Worm (Caenorhabditis elegans) whole organism, L1 larva: ENCODE results near the gene W06D11.1.

Experiments used
- C04F5.9 ChIP-seq: sonication (generic microtip); optimal IDR thresholded peaks from 2 replicates; lab custom pipeline; 2016; ENCODE audit warnings: missing genetic modification characterization, missing compliant biosample characterization
- ama-1 ChIP-seq: fragments of 150-350 bp; optimal IDR thresholded peaks from 2 replicates; lab custom pipeline; 2014
- ceh-8 ChIP-seq: fragments of 200-800 bp; sonication (Bioruptor generic); optimal IDR thresholded peaks from 2 replicates; lab custom pipeline; 2018; ENCODE audit warnings: mild to moderate bottlenecking, missing genetic modification characterization, moderate library complexity, missing compliant biosample characterization
- ceh-88 ChIP-seq: fragments of 200-800 bp; sonication (Bioruptor generic); IDR thresholded peaks from 2 replicates; pipeline ENCODE4 v1.3.6; 2022; ENCODE audit warnings: missing genetic modification characterization, missing compliant biosample characterization
- dpl-1 ChIP-seq, 3 experiments: fragments of 150-350 bp in 2 of 3; sonication (generic microtip) in 1 of 3; optimal IDR thresholded peaks; 2 replicates each; lab custom pipeline; 2014 to 2017; ENCODE audit warnings: missing biosample characterization in 3 of 3, missing genetic modification characterization in 3 of 3, missing genetic modification reagents in 3 of 3
- efl-1 ChIP-seq, 4 experiments: fragments of 150-350 bp; optimal IDR thresholded peaks in 3 of 4; peaks in 1 of 4; 1 replicate in 1 of 4; 2 replicates in 3 of 4; lab custom pipeline; 2014; ENCODE audit warnings: missing biosample characterization in 2 of 4, missing genetic modification characterization in 2 of 4, missing genetic modification reagents in 2 of 4
- egl-13 ChIP-seq: sonication (generic microtip); optimal IDR thresholded peaks from 2 replicates; lab custom pipeline; 2016; ENCODE audit warnings: missing genotype, missing genetic modification reagents, missing genetic modification characterization, missing compliant biosample characterization
- egl-27 ChIP-seq, 2 experiments: fragments of 150-350 bp in 1 of 2; sonication (generic microtip); optimal IDR thresholded peaks; 3 replicates each; lab custom pipeline; 2017 to 2018; ENCODE audit warnings: missing biosample characterization in 2 of 2, missing genetic modification characterization in 2 of 2, missing genetic modification reagents in 2 of 2
- elt-3 ChIP-seq, 6 experiments: fragments of 150-350 bp in 1 of 6; sonication (generic microtip); optimal IDR thresholded peaks; 2 replicates each; lab custom pipeline; 2017 to 2018; ENCODE audit warnings: missing biosample characterization in 6 of 6, missing genetic modification characterization in 6 of 6, inconsistent platforms in 1 of 6
- fkh-4 ChIP-seq: sonication (generic microtip); optimal IDR thresholded peaks from 2 replicates; lab custom pipeline; 2016; ENCODE audit warnings: missing compliant biosample characterization, missing genetic modification characterization, borderline replicate concordance
- jun-1 ChIP-seq: fragments of 150-350 bp; optimal IDR thresholded peaks from 2 replicates; lab custom pipeline; 2014; ENCODE audit warnings: missing biosample characterization, missing genetic modification reagents, missing genetic modification characterization
- lin-13 ChIP-seq: fragments of 150-350 bp; optimal IDR thresholded peaks from 2 replicates; lab custom pipeline; 2014; ENCODE audit warnings: missing biosample characterization, missing genetic modification reagents, missing genetic modification characterization
- lin-15B ChIP-seq: fragments of 150-350 bp; sonication (generic microtip); optimal IDR thresholded peaks from 3 replicates; lab custom pipeline; 2014; ENCODE audit warnings: missing biosample characterization, missing genetic modification characterization
- lsy-2 ChIP-seq, 2 experiments: fragments of 150-350 bp; optimal IDR thresholded peaks; 2 replicates each; lab custom pipeline; 2014; ENCODE audit warnings: missing biosample characterization in 2 of 2, missing genetic modification characterization in 2 of 2
- mab-9 ChIP-seq: fragments of 200-800 bp; sonication (Bioruptor generic); IDR thresholded peaks from 2 replicates; pipeline ENCODE4 v1.3.6; 2022; ENCODE audit warnings: missing genetic modification reagents, missing genetic modification characterization, missing compliant biosample characterization
- mep-1 ChIP-seq: fragments of 150-350 bp; optimal IDR thresholded peaks from 2 replicates; lab custom pipeline; 2014; ENCODE audit warnings: missing biosample characterization, missing genetic modification characterization
- nhr-12 ChIP-seq: sonication (generic microtip); optimal IDR thresholded peaks from 2 replicates; lab custom pipeline; 2017; ENCODE audit warnings: missing biosample characterization, missing genetic modification characterization
- nhr-19 ChIP-seq: fragments of 200-800 bp; sonication (Bioruptor generic); conservative IDR thresholded peaks from 2 replicates; pipeline ENCODE4 v1.3.6; 2022; ENCODE audit warnings: missing genetic modification characterization, missing compliant biosample characterization
- nhr-20 ChIP-seq: sonication (generic microtip); optimal IDR thresholded peaks from 2 replicates; lab custom pipeline; 2016; ENCODE audit warnings: mild to moderate bottlenecking, missing genetic modification characterization, missing compliant biosample characterization
- nhr-28 ChIP-seq: fragments of 150-350 bp; optimal IDR thresholded peaks from 2 replicates; lab custom pipeline; 2014; ENCODE audit warnings: missing biosample characterization, missing genetic modification characterization
- nhr-71 ChIP-seq: sonication (generic microtip); optimal IDR thresholded peaks from 2 replicates; lab custom pipeline; 2016; ENCODE audit warnings: mild to moderate bottlenecking, missing genetic modification characterization, moderate library complexity, missing compliant biosample characterization
- nhr-77 ChIP-seq: fragments of 150-350 bp; optimal IDR thresholded peaks from 2 replicates; lab custom pipeline; 2014; ENCODE audit warnings: missing biosample characterization, missing genetic modification characterization
- nhr-84 ChIP-seq: sonication (generic microtip); optimal IDR thresholded peaks from 2 replicates; lab custom pipeline; 2017; ENCODE audit warnings: missing biosample characterization, missing genetic modification characterization
- nhr-85 ChIP-seq: sonication (generic microtip); peaks from one replicate; lab custom pipeline; 2016; ENCODE audit warnings: missing genetic modification characterization, inconsistent platforms, missing compliant biosample characterization
- rnt-1 ChIP-seq: sonication (generic microtip); optimal IDR thresholded peaks from 2 replicates; lab custom pipeline; 2016; ENCODE audit warnings: mild to moderate bottlenecking, missing genetic modification characterization, moderate library complexity, missing compliant biosample characterization
- sox-4 ChIP-seq: sonication (generic microtip); optimal IDR thresholded peaks from 2 replicates; lab custom pipeline; 2016; ENCODE audit warnings: missing genetic modification characterization, missing compliant biosample characterization
- swsn-7 ChIP-seq: sonication (generic microtip); optimal IDR thresholded peaks from 2 replicates; lab custom pipeline; 2016; ENCODE audit warnings: missing genetic modification characterization, missing compliant biosample characterization
- tbx-2 ChIP-seq: sonication (generic microtip); optimal IDR thresholded peaks from 2 replicates; lab custom pipeline; 2016; ENCODE audit warnings: missing genetic modification characterization, missing compliant biosample characterization
- tlp-1 ChIP-seq: fragments of 150-350 bp; optimal IDR thresholded peaks from 2 replicates; lab custom pipeline; 2014; ENCODE audit warnings: missing biosample characterization, missing genetic modification characterization
- unc-30 ChIP-seq: sonication (generic microtip); optimal IDR thresholded peaks from 2 replicates; lab custom pipeline; 2017; ENCODE audit warnings: missing biosample characterization, missing genetic modification characterization
- unc-62 ChIP-seq: fragments of 150-350 bp; optimal IDR thresholded peaks from 2 replicates; lab custom pipeline; 2014; ENCODE audit warnings: missing biosample characterization, missing genetic modification reagents, missing genetic modification characterization
- unc-86 ChIP-seq: sonication (generic microtip); optimal IDR thresholded peaks from 2 replicates; lab custom pipeline; 2016; ENCODE audit warnings: missing genetic modification characterization, missing compliant biosample characterization
- unc-98 ChIP-seq: fragments of 200-800 bp; sonication (Bioruptor generic); IDR thresholded peaks from 2 replicates; pipeline ENCODE4 v1.3.6; 2022; ENCODE audit warnings: missing genetic modification characterization, missing compliant biosample characterization
- vab-15 ChIP-seq: sonication (generic microtip); optimal IDR thresholded peaks from 2 replicates; lab custom pipeline; 2017; ENCODE audit warnings: missing genotype, mild to moderate bottlenecking, missing genetic modification characterization, missing compliant biosample characterization
- zag-1 ChIP-seq: fragments of 150-350 bp; optimal IDR thresholded peaks from 2 replicates; lab custom pipeline; 2014; ENCODE audit warnings: missing biosample characterization, missing genetic modification characterization
- zip-4 ChIP-seq: fragments of 200-800 bp; sonication (Bioruptor generic); optimal IDR thresholded peaks from 2 replicates; lab custom pipeline; 2018; ENCODE audit warnings: mild to moderate bottlenecking, missing genetic modification characterization, moderate library complexity, missing compliant biosample characterization
- ztf-11 ChIP-seq, 2 experiments: sonication (generic microtip); optimal IDR thresholded peaks; 2 replicates each; lab custom pipeline; 2016 to 2017; ENCODE audit warnings: missing genetic modification characterization in 2 of 2, missing biosample characterization in 1 of 2, missing compliant biosample characterization in 1 of 2
- ztf-4 ChIP-seq: fragments of 150-350 bp; optimal IDR thresholded peaks from 2 replicates; lab custom pipeline; 2014; ENCODE audit warnings: missing biosample characterization, missing genetic modification characterization

The W06D11.1 gene

DNA sequence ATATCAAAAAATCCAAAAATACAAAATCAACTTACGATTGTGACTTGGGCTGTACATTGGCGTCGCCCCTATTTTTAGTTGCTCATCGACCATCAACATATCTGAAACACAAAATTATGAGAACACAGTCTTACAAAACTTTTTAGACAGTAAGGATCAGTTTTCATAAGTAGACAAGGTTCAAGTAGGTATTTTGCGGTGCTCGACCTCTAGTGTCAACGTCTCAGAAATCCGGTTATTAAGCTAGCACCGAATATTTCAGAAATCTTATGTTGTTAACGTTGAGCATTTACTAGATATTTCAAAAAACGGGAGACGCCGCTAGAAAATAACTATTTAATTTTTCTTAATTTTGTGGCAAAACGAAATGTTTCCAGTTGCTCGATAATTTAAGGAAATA is 23.5 kb upstream of the W06D11.1 start, which contains the start of gene otpl-8:
otpl-8 (minus strand) TSS at position 101 of the 400 bp plus-strand sequence.
- TF ChIP-seq swsn-7 (no peak), zip-4 (GFP tag; lab: Kevin White, UChicago) (no peak), lsy-2 (tag; optimal IDR thresholded peaks at IDR 0.05; lab: Kevin White, UChicago) (no peak), mab-9 (no peak), tbx-2 (tag; lab: Kevin White, UChicago) (no peak), elt-3 (tag; optimal IDR thresholded peaks at IDR 0.05; lab: Kevin White, UChicago) (no peak), C04F5.9 (no peak), ztf-11 (tag; optimal IDR thresholded peaks at IDR 0.05; lab: Kevin White, UChicago) (no peak), tlp-1 (tag; lab: Kevin White, UChicago) (no peak), sox-4 (tag; lab: Kevin White, UChicago) (no peak), unc-30 (tag; lab: Kevin White, UChicago) (no peak), dpl-1 (GFP tag; optimal IDR thresholded peaks at IDR 0.05; lab: Kevin White, UChicago) (no peak), ztf-4 (tag; lab: Kevin White, UChicago) (no peak), nhr-85 (tag; lab: Kevin White, UChicago) (no peak), ceh-8 (GFP tag; lab: Kevin White, UChicago) (no peak)

DNA sequence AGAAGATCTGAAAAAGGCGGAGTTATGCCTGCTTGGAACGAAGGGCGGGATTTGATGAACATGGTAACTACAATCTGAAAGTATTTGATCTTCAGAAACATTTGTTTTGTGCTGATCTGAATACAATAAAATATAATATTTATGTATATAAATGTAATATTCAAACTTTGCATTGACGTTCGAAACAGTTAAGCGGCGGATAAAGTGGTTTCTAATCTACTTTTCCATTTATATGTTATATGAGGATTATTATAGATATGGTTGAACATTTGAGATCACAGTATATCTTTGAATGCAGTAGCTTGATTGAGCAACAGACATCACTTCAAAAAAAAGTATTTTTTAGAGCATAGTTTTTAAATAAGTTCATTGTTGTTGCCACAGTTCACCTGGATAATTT is 20.5 kb upstream of the W06D11.1 start, which contains the start of gene H19J13.2:
H19J13.2 (minus strand) TSS at position 101 of the 400 bp plus-strand sequence.
- TF ChIP-seq dpl-1 (GFP tag; optimal IDR thresholded peaks at IDR 0.05; lab: Kevin White, UChicago) = no peak
- TF ChIP-seq jun-1 (tag; lab: Kevin White, UChicago) = no peak
- no peak for TF ChIP-seq nhr-84 (tag; lab: Kevin White, UChicago)
- no peak for TF ChIP-seq nhr-12
- TF ChIP-seq ceh-8 (GFP tag; lab: Kevin White, UChicago) = no peak

ce11 chrX:12275577-12275976 is 18.8 kb upstream of the W06D11.1 start, which contains the start of gene C04B4.6:
C04B4.6 (minus strand) TSS chrX:12275677.
- TF ChIP-seq nhr-28 (no peak), nhr-77 (no peak), lin-13 (GFP tag; lab: Kevin White, UChicago) (no peak), unc-62 (GFP tag; lab: Kevin White, UChicago) (no peak)

DNA sequence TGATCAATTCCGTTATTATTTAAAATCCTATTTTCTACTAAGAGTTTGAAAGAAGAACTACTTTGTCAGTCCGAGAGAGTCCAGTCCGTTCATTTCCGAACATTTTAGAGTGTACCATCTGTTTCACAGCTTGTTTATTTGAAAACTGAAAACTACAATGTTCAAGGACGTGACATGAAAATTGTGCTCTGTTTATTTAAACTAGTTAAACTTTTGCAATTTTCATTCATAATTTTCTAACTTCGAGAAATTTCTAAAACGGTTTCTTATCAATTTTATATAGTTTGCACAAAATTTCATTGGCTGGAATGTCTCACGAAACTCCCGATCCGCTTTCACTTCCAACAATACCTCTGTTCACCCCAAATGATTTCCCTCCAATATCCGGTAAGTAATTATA is 13.9 kb upstream of the W06D11.1 start, which contains the start of gene C04B4.1:
C04B4.1 (plus strand) TSS at position 301 of the 400 bp plus-strand sequence.
- TF ChIP-seq vab-15 (tag; lab: Kevin White, UChicago) (no peak), egl-13 (tag; lab: Kevin White, UChicago) (no peak), ceh-88 (GFP tag; lab: Robert Waterston, UW) (no peak), ama-1 (no peak), zag-1 (tag; lab: Kevin White, UChicago) (no peak), ceh-8 (GFP tag; lab: Kevin White, UChicago) (no peak), unc-62 (GFP tag; lab: Kevin White, UChicago) (no peak), lin-15B (tag; lab: Kevin White, UChicago) (no peak), swsn-7 (no peak), unc-86 (tag; lab: Kevin White, UChicago) (no peak), nhr-20 (no peak), mep-1 (no peak), nhr-85 (tag; lab: Kevin White, UChicago) (no peak)

DNA sequence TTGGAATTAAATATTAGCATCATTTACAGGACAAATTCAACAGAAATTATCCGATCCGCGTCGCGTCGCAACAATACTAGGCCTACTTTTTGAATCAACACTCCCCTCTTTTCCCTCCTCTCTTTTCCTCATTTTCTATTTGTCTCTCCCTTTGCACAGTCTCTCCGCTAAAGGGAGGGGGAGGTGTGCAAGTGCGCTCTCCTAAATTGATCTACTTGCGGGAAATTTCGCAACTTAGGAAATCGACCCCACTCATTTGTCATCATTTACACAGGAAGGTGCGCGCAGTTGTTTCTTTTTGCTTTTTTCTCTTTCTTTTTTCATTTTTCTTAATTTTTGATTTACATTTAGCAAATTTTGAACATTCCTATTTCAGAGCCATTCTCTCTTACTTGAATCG is 11.5 kb upstream of the W06D11.1 start, which contains the start of gene C04B4.2:
C04B4.2 (plus strand) TSS at position 371 of the 400 bp plus-strand sequence.
- TF ChIP-seq rnt-1 (tag; lab: Kevin White, UChicago) = no peak
- no peak for TF ChIP-seq efl-1 (optimal IDR thresholded peaks at IDR 0.05; lab: Kevin White, UChicago)
- no peak for TF ChIP-seq efl-1 (GFP tag; optimal IDR thresholded peaks at IDR 0.05 in 1 of 2; lab: Kevin White, UChicago)
- no peak for TF ChIP-seq nhr-19 (GFP tag; lab: Robert Waterston, UW)
- no peak for TF ChIP-seq ceh-8 (GFP tag; lab: Kevin White, UChicago)
- no peak for TF ChIP-seq dpl-1 (GFP tag; optimal IDR thresholded peaks at IDR 0.05; lab: Kevin White, UChicago)
- no peak for TF ChIP-seq egl-27 (tag; optimal IDR thresholded peaks at IDR 0.05; lab: Kevin White, UChicago)
- TF ChIP-seq fkh-4 (tag; lab: Kevin White, UChicago) = no peak
- no peak for TF ChIP-seq nhr-71 (tag; lab: Kevin White, UChicago)
- TF ChIP-seq nhr-12 = no peak
- TF ChIP-seq mep-1 = no peak
- TF ChIP-seq unc-98 (GFP tag; lab: Robert Waterston, UW) = no peak
